Fruit fly (Drosophila melanogaster) S2 (cell line): ENCODE data around the gene CG15625.

Experiments
- CG8478 ChIP-seq: fragments of >200 bp; optimal IDR thresholded peaks from 2 replicates; lab custom pipeline; 2018
- CTCF ChIP-seq, 2 experiments: fragments of >200 bp; optimal IDR thresholded peaks; 2 replicates each; lab custom pipeline; 2018

CG15625 gene

DNA sequence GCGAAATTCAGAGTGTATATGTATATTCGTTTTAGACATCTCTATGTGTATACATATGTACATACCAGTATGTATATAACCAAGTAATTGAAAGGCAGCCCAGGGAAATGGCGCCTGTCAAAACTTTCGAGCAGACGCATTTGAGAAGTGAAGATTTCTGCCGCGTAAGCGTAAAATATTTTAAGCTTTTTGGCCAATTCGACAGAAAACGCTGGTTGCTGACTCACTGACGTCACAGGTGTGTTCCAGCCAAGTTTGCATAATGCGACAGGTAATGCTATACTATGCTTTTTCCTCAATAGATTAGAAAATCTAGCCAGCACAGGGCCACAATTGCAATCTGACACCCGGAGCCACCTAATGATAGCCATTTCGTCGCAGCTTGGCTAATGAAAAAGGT lies 26.9 kb downstream of the CG15625 start:
- TF ChIP-seq CTCF (optimal IDR thresholded peaks at IDR 0.05; lab: Kevin White, UChicago) (no peak), CG8478 (lab: Kevin White, UChicago) (no peak)

DNA sequence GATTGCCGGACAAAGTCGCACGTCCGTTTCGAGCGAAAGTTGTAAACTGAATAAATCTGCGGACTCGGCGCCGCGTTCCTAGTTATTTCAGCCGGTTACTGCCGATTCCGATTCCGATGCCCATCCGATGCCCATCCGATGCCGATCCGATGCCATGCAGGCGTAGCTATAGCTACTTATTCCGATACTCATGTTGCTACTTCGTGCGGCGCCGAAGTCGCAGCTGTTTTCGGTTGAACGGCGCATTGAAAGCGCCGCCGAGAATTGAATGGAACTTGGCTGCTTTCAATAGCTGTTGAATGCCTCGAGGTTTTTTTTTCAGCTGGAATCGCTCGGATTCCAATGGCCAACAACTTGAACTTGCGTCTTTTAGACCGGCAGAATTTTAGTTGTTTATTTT lies 38.5 kb downstream of the CG15625 start:
- TF ChIP-seq CG8478 (lab: Kevin White, UChicago) (no peak), CTCF (optimal IDR thresholded peaks at IDR 0.05; lab: Kevin White, UChicago) (no peak)

DNA sequence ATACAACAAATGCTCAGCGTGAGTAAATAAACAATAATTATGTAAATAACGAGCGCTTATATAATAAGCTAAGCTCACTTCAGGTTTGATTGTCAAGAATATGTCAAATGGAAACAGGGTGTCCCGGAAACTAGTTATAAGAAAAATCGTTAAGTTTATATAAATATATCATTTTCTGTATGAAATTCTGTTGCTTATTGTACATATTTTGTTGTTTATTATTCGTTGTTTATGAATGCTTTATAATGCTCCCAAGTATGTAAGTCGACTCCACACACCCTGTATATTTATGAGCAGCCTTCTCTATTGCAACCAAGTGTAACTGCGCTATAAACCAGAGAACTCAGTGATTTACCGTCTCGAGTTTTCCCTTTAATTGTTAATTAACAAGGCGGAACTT lies 40.7 kb downstream of the CG15625 start:
- TF ChIP-seq CTCF (optimal IDR thresholded peaks at IDR 0.05; lab: Kevin White, UChicago), result no peak
- TF ChIP-seq CG8478 (lab: Kevin White, UChicago), result no peak

DNA sequence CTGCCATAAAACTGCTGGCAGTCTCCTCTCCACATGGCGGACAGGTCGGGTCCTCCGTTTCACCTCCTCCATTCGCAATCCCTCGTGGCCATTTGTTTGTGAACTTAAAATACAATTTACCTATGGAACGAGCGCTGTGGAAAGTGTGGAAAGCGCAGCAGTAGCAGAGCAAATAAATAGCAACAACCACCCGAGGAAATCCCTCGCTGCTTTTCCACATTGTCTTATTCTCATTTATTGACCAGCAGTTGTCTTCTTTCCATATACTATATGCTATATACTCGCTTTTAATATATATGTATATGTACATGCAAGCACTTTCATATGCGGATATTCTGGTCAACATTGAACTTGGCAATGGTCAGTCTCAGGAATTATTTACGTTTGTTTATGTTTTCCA lies 42.5 kb downstream of the CG15625 start, which contains the start of gene hoe1:
Gene hoe1, minus strand, starts transcription at position 101 of the 400 bp plus-strand sequence.
- TF ChIP-seq CTCF (optimal IDR thresholded peaks at IDR 0.05; lab: Kevin White, UChicago) (no peak), CG8478 (lab: Kevin White, UChicago) (no peak)

DNA sequence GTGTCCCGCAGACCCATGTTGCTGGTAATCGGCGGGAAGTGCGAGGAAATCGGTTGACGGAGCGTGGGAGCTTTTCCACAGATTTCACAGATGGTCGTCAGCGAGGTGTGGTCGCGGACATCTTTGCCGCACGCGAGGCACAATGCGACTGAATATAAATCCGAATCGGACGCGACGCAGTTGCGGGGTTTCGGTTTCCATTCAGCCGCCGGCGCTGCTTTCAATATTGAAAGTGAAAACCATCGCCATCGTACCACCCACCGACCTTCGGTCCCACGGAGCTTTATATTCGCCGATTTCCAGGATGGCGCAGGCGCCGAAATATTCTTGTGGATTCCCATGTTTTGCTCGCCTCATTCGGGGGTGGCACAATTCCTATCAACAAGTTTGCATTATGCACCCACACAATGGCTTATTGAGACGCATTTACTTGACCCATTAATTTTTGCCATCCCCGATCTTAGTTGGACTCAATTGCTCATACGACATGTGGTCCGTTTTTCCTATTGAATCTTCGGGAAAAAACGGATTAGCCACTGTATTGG lies 46.6 kb downstream of the CG15625 start, which contains the start of gene hoe2:
Gene hoe2, minus strand, starts transcription at position 126 of the 545 bp plus-strand sequence.
- TF ChIP-seq CG8478 (lab: Kevin White, UChicago) (no peak), CTCF (optimal IDR thresholded peaks at IDR 0.05; lab: Kevin White, UChicago) (no peak)

DNA sequence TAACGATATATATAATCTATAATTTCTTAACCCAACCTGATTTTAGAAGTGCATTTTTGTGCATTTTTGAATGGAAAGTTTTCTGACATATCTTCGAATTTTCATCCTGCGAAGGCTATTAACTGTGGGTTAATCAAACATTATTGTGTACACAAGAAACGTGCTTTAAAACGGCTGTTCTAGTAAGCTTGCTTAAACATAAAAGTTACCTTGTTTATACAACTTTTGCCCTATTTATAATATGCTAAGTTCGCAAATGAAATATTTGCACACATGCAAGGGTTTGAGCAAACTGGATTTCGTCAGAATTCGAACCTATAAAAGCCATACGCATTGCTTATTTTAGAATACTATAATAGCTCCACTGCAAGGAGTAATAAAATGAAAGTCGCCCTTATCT lies 47.3 kb downstream of the CG15625 start, which contains the start of gene Sgs1:
Gene Sgs1, plus strand, starts transcription at position 350 of the 400 bp plus-strand sequence.
- TF ChIP-seq CTCF (optimal IDR thresholded peaks at IDR 0.05; lab: Kevin White, UChicago), result no peak
- no peak for TF ChIP-seq CG8478 (lab: Kevin White, UChicago)
